Worm (Caenorhabditis elegans): ENCODE results near the gene msp-57.
"Not testable (repeated sequence)": the region's sequence is repeated elsewhere in the genome, so short reads cannot be mapped to it uniquely, and the experiment has no call there.

- TF ChIP-seq ztf-29 (GFP tag; IDR thresholded peaks at IDR 0.05) = not testable (repeated sequence)
- 0 out of 2 replicates have a peak, but pooled peaks have one; percentile 9 for TF ChIP-seq tab-1 (GFP tag; IDR thresholded peaks at IDR 0.05)
Measured at ce11 chrIV:5017075-5017474, 45.3 kb upstream of the msp-57 start, which contains the start of gene T28H11.7.

Data from whole organism, midembryonic.